Fruit fly (Drosophila melanogaster): ENCODE measurements around the gene CG6833.

CG6833 gene

DNA sequence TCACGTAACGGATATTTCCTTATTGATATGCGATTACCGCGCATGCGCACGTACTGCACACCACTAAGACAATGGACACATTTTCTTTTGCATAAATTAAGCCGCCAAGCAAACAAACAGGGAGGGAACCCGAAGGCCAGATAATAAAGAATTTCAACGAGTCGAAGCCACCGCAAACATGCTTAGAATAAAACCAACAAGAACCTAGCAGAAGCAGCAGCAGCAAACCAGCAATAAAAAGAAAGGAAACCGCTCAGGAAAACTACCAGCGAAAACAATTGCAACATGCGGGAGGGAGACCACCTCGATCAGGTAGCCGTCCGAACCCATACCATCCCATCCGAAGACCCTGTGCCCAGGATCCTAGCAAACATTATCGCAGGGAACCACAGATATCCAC, 25.6 kb downstream of the CG6833 start:
- TF ChIP-seq dsf (GFP tag; optimal IDR thresholded peaks at IDR 0.05; ENCODE audit: borderline replicate concordance) (no peak), sv (GFP tag; optimal IDR thresholded peaks at IDR 0.05) (no peak), h (GFP tag; optimal IDR thresholded peaks at IDR 0.05) (no peak), CG32264 (GFP tag; optimal IDR thresholded peaks at IDR 0.05) (no peak), usp (GFP tag; optimal IDR thresholded peaks at IDR 0.05) (no peak), br (GFP tag; optimal IDR thresholded peaks at IDR 0.05) (no peak), brk (GFP tag; optimal IDR thresholded peaks at IDR 0.05) (no peak), OdsH (GFP tag; optimal IDR thresholded peaks at IDR 0.05) (no peak), HLH106 (tag; optimal IDR thresholded peaks at IDR 0.05) (no peak), foxo (GFP tag; optimal IDR thresholded peaks at IDR 0.05) (no peak), psq (GFP tag; optimal IDR thresholded peaks at IDR 0.05) (no peak), ey (GFP tag; optimal IDR thresholded peaks at IDR 0.05) (no peak), Jra (GFP tag; optimal IDR thresholded peaks at IDR 0.05) (no peak), Hr83 (GFP tag; optimal IDR thresholded peaks at IDR 0.05; ENCODE audit: poor library complexity, severe bottlenecking) (no peak), CrebA (GFP tag; optimal IDR thresholded peaks at IDR 0.05; ENCODE audit: borderline replicate concordance) (no peak), pan (optimal IDR thresholded peaks at IDR 0.05) (no peak), Myc (optimal IDR thresholded peaks at IDR 0.05) (no peak)

DNA sequence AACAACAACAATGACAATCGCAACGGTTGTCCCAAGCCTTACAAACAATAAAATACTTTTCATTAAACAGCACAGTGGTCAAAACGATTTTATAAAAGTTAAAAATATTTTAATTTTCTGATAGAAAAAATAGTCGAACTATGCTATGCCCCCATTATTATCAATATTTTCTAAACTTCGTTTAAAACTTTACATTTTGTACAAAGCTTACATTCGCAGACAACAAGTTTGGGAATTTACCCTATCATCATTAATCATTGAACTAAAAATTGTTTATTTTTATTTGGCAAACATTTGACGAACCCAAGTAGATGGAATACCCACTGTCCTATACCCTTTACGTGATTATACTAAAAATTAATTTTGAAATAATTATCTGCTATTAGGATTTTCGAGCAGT, 27.2 kb downstream of the CG6833 start:
- TF ChIP-seq lola (GFP tag; optimal IDR thresholded peaks at IDR 0.05): no peak
- no peak for TF ChIP-seq CrebA (GFP tag; optimal IDR thresholded peaks at IDR 0.05; ENCODE audit: borderline replicate concordance)
- no peak for TF ChIP-seq brk (GFP tag; optimal IDR thresholded peaks at IDR 0.05)
- no peak for TF ChIP-seq Hr78 (GFP tag; optimal IDR thresholded peaks at IDR 0.05)
- no peak for TF ChIP-seq rgr (GFP tag; optimal IDR thresholded peaks at IDR 0.05)
- no peak for TF ChIP-seq br (GFP tag; optimal IDR thresholded peaks at IDR 0.05)
- no peak for TF ChIP-seq Dif (GFP tag; optimal IDR thresholded peaks at IDR 0.05; ENCODE audit: partially characterized antibody)
- no peak for TF ChIP-seq fru (GFP tag; optimal IDR thresholded peaks at IDR 0.05)
- TF ChIP-seq woc (GFP tag; optimal IDR thresholded peaks at IDR 0.05): no peak
- no peak for TF ChIP-seq HLH106 (tag; optimal IDR thresholded peaks at IDR 0.05)

DNA sequence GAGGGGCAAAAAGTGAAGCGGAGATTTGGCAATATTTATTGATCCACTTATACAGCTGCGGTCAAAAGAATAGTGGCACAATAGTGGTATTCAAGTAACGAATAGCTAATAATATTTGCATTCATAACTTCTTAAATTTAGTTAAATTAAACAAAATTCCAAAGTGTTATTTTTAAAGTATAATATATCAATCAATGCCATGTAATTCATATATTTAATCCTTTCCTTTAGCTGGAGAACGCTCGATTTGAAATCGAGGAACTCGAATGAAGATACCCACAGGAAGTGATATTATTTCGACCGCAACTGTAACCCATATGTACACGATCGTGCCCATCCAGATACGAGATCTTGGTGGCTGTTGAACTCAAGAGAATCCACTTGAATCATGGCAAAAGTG, 28.2 kb downstream of the CG6833 start:
- TF ChIP-seq foxo (GFP tag; optimal IDR thresholded peaks at IDR 0.05): peak in 1 of 2 experiments; percentile 9
- no peak for TF ChIP-seq dmrt93B (GFP tag; optimal IDR thresholded peaks at IDR 0.05)
- TF ChIP-seq HLH106 (tag; optimal IDR thresholded peaks at IDR 0.05): peak; percentile 58
- no peak for TF ChIP-seq Dfd (GFP tag; optimal IDR thresholded peaks at IDR 0.05)

DNA sequence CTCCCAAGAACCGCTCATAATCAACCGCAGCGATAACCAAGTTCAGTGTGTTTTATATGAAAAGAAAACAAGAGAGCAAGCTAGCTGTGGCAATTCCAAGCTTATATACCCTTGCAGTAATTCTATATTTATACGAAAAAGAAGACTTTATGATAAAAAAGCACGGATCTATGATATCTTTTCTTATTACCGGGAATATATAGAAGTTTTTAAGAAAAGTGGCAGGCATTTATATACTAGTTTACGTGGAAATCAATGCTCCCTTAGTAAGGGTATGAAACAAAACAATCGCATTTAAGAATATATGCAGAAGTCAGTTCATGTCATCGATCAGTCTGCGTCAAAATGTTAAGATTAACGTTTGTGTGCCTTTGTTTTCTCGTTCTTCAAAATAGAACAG, 32.3 kb downstream of the CG6833 start, which contains the start of gene CG8100:
Gene CG8100, plus strand, starts transcription at position 333 of the 400 bp plus-strand sequence.
- peak; percentile 34 for TF ChIP-seq dmrt93B (GFP tag; optimal IDR thresholded peaks at IDR 0.05)
- TF ChIP-seq CG32264 (GFP tag; optimal IDR thresholded peaks at IDR 0.05): peak; percentile 21
- no peak for TF ChIP-seq tai (GFP tag; optimal IDR thresholded peaks at IDR 0.05)
- TF ChIP-seq sv (GFP tag; optimal IDR thresholded peaks at IDR 0.05): no peak
- peak; percentile 71 for TF ChIP-seq rgr (GFP tag; optimal IDR thresholded peaks at IDR 0.05)
- peak; percentile 65 for TF ChIP-seq Sp1 (GFP tag; optimal IDR thresholded peaks at IDR 0.05)
- peak; percentile 68 for TF ChIP-seq br (GFP tag; optimal IDR thresholded peaks at IDR 0.05)
- TF ChIP-seq lola (GFP tag; optimal IDR thresholded peaks at IDR 0.05): no peak
- no peak for TF ChIP-seq dl (GFP tag; optimal IDR thresholded peaks at IDR 0.05; ENCODE audit: insufficient read depth in 1 of 2, partially characterized antibody in 2 of 2)
- TF ChIP-seq GATAd (GFP tag; optimal IDR thresholded peaks at IDR 0.05): no peak
- TF ChIP-seq Vsx2 (GFP tag; optimal IDR thresholded peaks at IDR 0.05; ENCODE audit: partially characterized antibody): no peak
- no peak for TF ChIP-seq brk (GFP tag; optimal IDR thresholded peaks at IDR 0.05)
- TF ChIP-seq CrebA (GFP tag; optimal IDR thresholded peaks at IDR 0.05; ENCODE audit: borderline replicate concordance): no peak
- TF ChIP-seq Myc (optimal IDR thresholded peaks at IDR 0.05): no peak
- TF ChIP-seq Rel (GFP tag; optimal IDR thresholded peaks at IDR 0.05): peak; percentile 20
- no peak for TF ChIP-seq Rel (tag; optimal IDR thresholded peaks at IDR 0.05)
- TF ChIP-seq OdsH (GFP tag; optimal IDR thresholded peaks at IDR 0.05): peak; percentile 76
- TF ChIP-seq usp (GFP tag; optimal IDR thresholded peaks at IDR 0.05): no peak
- peak; percentile 74 for TF ChIP-seq ey (GFP tag; optimal IDR thresholded peaks at IDR 0.05)
- TF ChIP-seq sage (GFP tag; optimal IDR thresholded peaks at IDR 0.05): peak; percentile 66
- TF ChIP-seq foxo (GFP tag; optimal IDR thresholded peaks at IDR 0.05): peak in 1 of 2 experiments; percentile 72
- TF ChIP-seq Jra (GFP tag; optimal IDR thresholded peaks at IDR 0.05): no peak
- TF ChIP-seq jim (GFP tag; optimal IDR thresholded peaks at IDR 0.05): no peak
- peak; percentile 80 for TF ChIP-seq fru (GFP tag; optimal IDR thresholded peaks at IDR 0.05)
- peak; percentile 48 for TF ChIP-seq Hnf4 (GFP tag; optimal IDR thresholded peaks at IDR 0.05)
- TF ChIP-seq N (GFP tag; optimal IDR thresholded peaks at IDR 0.05): no peak
- no peak for TF ChIP-seq Mio (GFP tag; optimal IDR thresholded peaks at IDR 0.05)
- TF ChIP-seq HLH106 (tag; optimal IDR thresholded peaks at IDR 0.05): peak; percentile 35
- TF ChIP-seq Hr78 (GFP tag; optimal IDR thresholded peaks at IDR 0.05): no peak
- peak; percentile 57 for TF ChIP-seq psq (GFP tag; optimal IDR thresholded peaks at IDR 0.05)
- peak; percentile 84 for TF ChIP-seq h (GFP tag; optimal IDR thresholded peaks at IDR 0.05)
- TF ChIP-seq Hr83 (GFP tag; optimal IDR thresholded peaks at IDR 0.05; ENCODE audit: poor library complexity, severe bottlenecking): no peak
- TF ChIP-seq Dfd (GFP tag; optimal IDR thresholded peaks at IDR 0.05): no peak
- TF ChIP-seq woc (GFP tag; optimal IDR thresholded peaks at IDR 0.05): peak; percentile 45
- TF ChIP-seq dsf (GFP tag; optimal IDR thresholded peaks at IDR 0.05; ENCODE audit: borderline replicate concordance): no peak
- peak; percentile 7 for TF ChIP-seq pan (optimal IDR thresholded peaks at IDR 0.05)
- TF ChIP-seq Abd-B (GFP tag; optimal IDR thresholded peaks at IDR 0.05): no peak
- TF ChIP-seq CG9705 (GFP tag; optimal IDR thresholded peaks at IDR 0.05): no peak
- no peak for TF ChIP-seq Dif (GFP tag; optimal IDR thresholded peaks at IDR 0.05; ENCODE audit: partially characterized antibody)

Measured in whole organism, wandering third instar larva.